Fruit fly (Drosophila melanogaster) whole organism, wandering third instar larva: ENCODE measurements around the gene Prm.

Experiments used
- Abd-B ChIP-seq: fragments of >200 bp; optimal IDR thresholded peaks from 2 replicates; lab custom pipeline; 2017; ENCODE audit warnings: missing biosample characterization, missing genetic modification characterization
- Dfd ChIP-seq: fragments of >200 bp; optimal IDR thresholded peaks from 2 replicates; lab custom pipeline; 2017; ENCODE audit warnings: missing biosample characterization, missing genetic modification characterization
- Hr83 ChIP-seq: fragments of 200-300 bp; sonication (Bioruptor generic); optimal IDR thresholded peaks from 2 replicates; lab custom pipeline; 2016; ENCODE audit warnings: missing biosample characterization, mild to moderate bottlenecking, missing genetic modification characterization, moderate library complexity; ENCODE audit not compliant: poor library complexity, severe bottlenecking
- Jra ChIP-seq: sonication (Bioruptor generic); optimal IDR thresholded peaks from 2 replicates; lab custom pipeline; 2016; ENCODE audit warnings: missing biosample characterization, missing genetic modification characterization
- Mio ChIP-seq: sonication (Bioruptor generic); optimal IDR thresholded peaks from 2 replicates; lab custom pipeline; 2016; ENCODE audit warnings: missing biosample characterization, missing genetic modification characterization
- br ChIP-seq: fragments of 200-800 bp; sonication (Bioruptor generic); optimal IDR thresholded peaks from 2 replicates; lab custom pipeline; 2016; ENCODE audit warnings: missing biosample characterization, missing genetic modification characterization
- dl ChIP-seq, 2 experiments: fragments of 175-275, 200-275 bp in 1 of 2; fragments of 200-275 bp in 1 of 2; sonication (Bioruptor generic); optimal IDR thresholded peaks; lab custom pipeline; 2018; ENCODE audit warnings: mild to moderate bottlenecking in 2 of 2, missing biosample characterization in 2 of 2, missing genetic modification characterization in 2 of 2, moderate library complexity in 2 of 2; ENCODE audit not compliant: partially characterized antibody in 2 of 2, insufficient read depth in 1 of 2
- jim ChIP-seq: fragments of 175-275, 200-325 bp; sonication (Bioruptor generic); optimal IDR thresholded peaks from 2 replicates; lab custom pipeline; 2016; ENCODE audit warnings: missing biosample characterization, mild to moderate bottlenecking, missing genetic modification characterization
- pan ChIP-seq: fragments of >200 bp; optimal IDR thresholded peaks from 2 replicates; lab custom pipeline; 2017
- sage ChIP-seq: fragments of 200-800 bp; sonication (Bioruptor generic); optimal IDR thresholded peaks from 2 replicates; lab custom pipeline; 2016; ENCODE audit warnings: missing biosample characterization, mild to moderate bottlenecking, missing genetic modification characterization
- usp ChIP-seq: fragments of >200 bp; optimal IDR thresholded peaks from 2 replicates; lab custom pipeline; 2017; ENCODE audit warnings: missing biosample characterization, missing genetic modification characterization

DNA sequence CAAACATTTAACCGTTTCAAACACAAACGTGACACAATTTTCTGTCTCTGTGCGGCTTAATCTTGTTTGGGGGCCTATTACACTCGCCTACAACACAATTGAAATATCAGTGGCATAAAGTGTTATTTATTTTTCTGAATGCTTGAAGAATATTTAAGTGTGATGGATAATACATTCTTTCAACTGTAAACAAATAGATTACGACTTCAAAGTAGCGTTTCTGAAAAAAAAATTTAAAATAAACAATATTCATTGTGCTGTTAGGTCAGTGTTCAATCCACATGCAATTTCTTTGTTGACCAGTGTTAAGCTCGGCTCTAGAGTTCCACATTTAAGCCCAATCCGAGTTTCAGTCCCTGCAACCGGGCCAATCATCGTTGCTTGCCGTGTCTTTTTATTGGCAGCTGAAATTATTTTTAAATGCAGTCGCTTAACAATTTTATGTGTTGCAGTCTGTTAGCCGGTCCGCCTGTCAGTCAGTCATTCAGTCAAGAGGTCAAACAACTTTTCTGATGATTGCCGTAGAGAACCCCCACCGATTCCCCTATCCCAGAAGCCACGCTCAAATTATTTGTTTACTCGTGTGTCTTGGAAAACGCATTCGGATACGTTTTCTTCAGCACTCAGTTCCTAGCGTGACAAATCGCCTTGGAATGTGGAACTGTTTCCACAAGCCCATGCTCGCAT lies 28.0 kb upstream of the Prm start:
- TF ChIP-seq dl (GFP tag; optimal IDR thresholded peaks at IDR 0.05; lab: Kevin White, UChicago; ENCODE audit: insufficient read depth in 1 of 2, partially characterized antibody in 2 of 2) (no peak), usp (GFP tag; lab: Kevin White, UChicago) (no peak), Abd-B (no peak), pan (lab: Kevin White, UChicago) (no peak), Jra (GFP tag; lab: Kevin White, UChicago) (no peak), Dfd (GFP tag; lab: Kevin White, UChicago) (no peak), jim (no peak), sage (no peak), Mio (GFP tag; lab: Kevin White, UChicago) (no peak), br (GFP tag; lab: Kevin White, UChicago) (no peak), Hr83 (GFP tag; lab: Kevin White, UChicago) (no peak)
